Fruit fly (Drosophila melanogaster): ENCODE data around the gene mtrm.
A peak's percentile ranks its signal among the peaks of the same experiment; 100 is the strongest.

Gene mtrm

DNA sequence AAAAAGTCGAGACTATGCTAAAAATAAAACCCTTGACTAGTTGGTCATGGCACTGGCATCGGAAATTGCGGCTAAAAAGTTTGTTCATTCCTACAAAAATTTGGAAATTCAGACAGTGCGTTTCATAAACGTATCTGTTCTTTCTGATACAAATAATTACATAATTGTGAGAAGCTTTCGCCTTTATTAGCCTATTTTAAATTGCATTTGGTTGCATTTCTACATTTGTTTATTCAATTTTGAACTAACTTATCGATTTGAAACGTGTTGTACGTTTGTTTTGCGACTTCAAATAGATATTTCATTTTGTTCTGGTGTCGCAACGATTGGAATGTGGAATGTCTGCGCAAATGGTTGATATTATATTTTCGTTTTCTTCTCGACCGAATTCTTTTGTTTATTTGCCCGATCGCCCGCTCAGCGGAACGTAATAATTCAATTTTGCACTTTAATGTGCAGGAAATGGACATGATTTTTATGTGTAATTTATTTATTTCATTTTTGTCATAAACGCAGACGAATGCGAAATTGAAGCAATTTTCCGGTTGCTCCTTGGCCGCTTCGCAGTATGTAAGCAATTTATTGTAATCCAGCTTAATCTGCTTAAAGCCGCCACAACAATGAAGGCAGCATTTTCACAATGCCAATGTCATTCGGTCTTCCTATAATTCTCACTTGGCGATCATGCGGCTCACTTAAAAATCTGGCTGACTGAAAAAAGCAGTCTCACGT is 33.4 kb downstream of the mtrm start (continued):
- TF ChIP-seq CG16813 (GFP tag; IDR thresholded peaks at IDR 0.05; ENCODE audit: partially characterized antibody) (no peak), CG34422 (GFP tag; IDR thresholded peaks at IDR 0.05) (0 out of 3 replicates have a peak, but pooled peaks have one; percentile 37), slbo (GFP tag; IDR thresholded peaks at IDR 0.05) (peak; percentile 76), CG4854 (GFP tag; optimal IDR thresholded peaks at IDR 0.05) (peak; percentile 31), D19B (GFP tag; optimal IDR thresholded peaks at IDR 0.05) (peak; percentile 57), HLH3B (GFP tag; IDR thresholded peaks at IDR 0.05) (peak; percentile 19; the same call in 1 of the 2 replicates), CG18764 (GFP tag; optimal IDR thresholded peaks at IDR 0.05) (peak; percentile 31), CG30403 (GFP tag; optimal IDR thresholded peaks at IDR 0.05) (peak; percentile 62), CG7556 (GFP tag; optimal IDR thresholded peaks at IDR 0.05) (peak; percentile 40), exex (tag; optimal IDR thresholded peaks at IDR 0.05) (peak; percentile 40), Mad (GFP tag; optimal IDR thresholded peaks at IDR 0.05) (peak; percentile 17), PHDP (tag; optimal IDR thresholded peaks at IDR 0.05) (peak; percentile 69), CG18599 (GFP tag; optimal IDR thresholded peaks at IDR 0.05) (peak; percentile 70), Meics (GFP tag; optimal IDR thresholded peaks at IDR 0.05) (peak; percentile 61), CG13775 (GFP tag; optimal IDR thresholded peaks at IDR 0.05) (peak; percentile 13), NfI (GFP tag; optimal IDR thresholded peaks at IDR 0.05) (peak; percentile 65), az2 (GFP tag; optimal IDR thresholded peaks at IDR 0.05) (peak; percentile 50), CG11695 (GFP tag; IDR thresholded peaks at IDR 0.05) (peak; percentile 79), CG11247 (GFP tag; IDR thresholded peaks at IDR 0.05) (no peak), CG10209 (GFP tag; optimal IDR thresholded peaks at IDR 0.05) (peak; percentile 19), CG9817 (tag; optimal IDR thresholded peaks at IDR 0.05) (peak; percentile 60), CG6765 (GFP tag; optimal IDR thresholded peaks at IDR 0.05) (peak; percentile 6), ara (GFP tag; IDR thresholded peaks at IDR 0.05) (no peak), Ets97D (GFP tag; optimal IDR thresholded peaks at IDR 0.05) (peak; percentile 13), NC2α (GFP tag; optimal IDR thresholded peaks at IDR 0.05) (no peak), CG13424 (tag; optimal IDR thresholded peaks at IDR 0.05) (peak; percentile 59), run (tag; optimal IDR thresholded peaks at IDR 0.05) (no peak), YL-1 (GFP tag; optimal IDR thresholded peaks at IDR 0.05) (no peak), CG4617 (GFP tag; optimal IDR thresholded peaks at IDR 0.05; ENCODE audit: borderline replicate concordance) (peak; percentile 10), Ada2b (GFP tag; IDR thresholded peaks at IDR 0.05) (peak; percentile 59), sr (GFP tag; IDR thresholded peaks at IDR 0.05) (no peak), sd (tag; optimal IDR thresholded peaks at IDR 0.05) (peak; percentile 95), lov (optimal IDR thresholded peaks at IDR 0.05) (no peak), lov (GFP tag; IDR thresholded peaks at IDR 0.05) (no peak), CG12942 (GFP tag; optimal IDR thresholded peaks at IDR 0.05) (no peak), CrebB (tag; optimal IDR thresholded peaks at IDR 0.05) (peak; percentile 22), CG7839 (tag; optimal IDR thresholded peaks at IDR 0.05) (peak; percentile 71), ind (GFP tag; optimal IDR thresholded peaks at IDR 0.05) (peak; percentile 59), CG1792 (GFP tag; optimal IDR thresholded peaks at IDR 0.05) (peak; percentile 36), CG31365 (tag; optimal IDR thresholded peaks at IDR 0.05) (peak; percentile 30), CG2712 (tag; optimal IDR thresholded peaks at IDR 0.05) (peak; percentile 0), CG15269 (tag; optimal IDR thresholded peaks at IDR 0.05) (peak; percentile 77), Nf-YC (tag; optimal IDR thresholded peaks at IDR 0.05) (peak; percentile 51), Hey (tag; optimal IDR thresholded peaks at IDR 0.05) (no peak), CG9215 (GFP tag; IDR thresholded peaks at IDR 0.05) (0 out of 2 replicates have a peak, but pooled peaks have one; percentile 7), Oaz (GFP tag; IDR thresholded peaks at IDR 0.05) (no peak), phol (tag; optimal IDR thresholded peaks at IDR 0.05) (peak; percentile 30), pum (GFP tag; optimal IDR thresholded peaks at IDR 0.05) (no peak), sisA (GFP tag; IDR thresholded peaks at IDR 0.05) (peak; percentile 46; the same call in 1 of the 2 replicates)
